Fruit fly (Drosophila melanogaster) whole organism, embryonic: ENCODE measurements around the gene CG14015.

Experiments
- Atf3 ChIP-seq: fragments of 200-800 bp; sonication (Bioruptor generic); optimal IDR thresholded peaks from 3 replicates; lab custom pipeline; 2016; ENCODE audit warnings: missing biosample characterization, missing genetic modification characterization
- Blimp-1 ChIP-seq: fragments of 200-800 bp; sonication (Bioruptor generic); optimal IDR thresholded peaks from 3 replicates; lab custom pipeline; 2018; ENCODE audit warnings: missing biosample characterization, missing genetic modification characterization, mild to moderate bottlenecking, moderate library complexity, missing genetic modification reagents
- CG11723 ChIP-seq: fragments of 200-800 bp; sonication (Bioruptor generic); optimal IDR thresholded peaks from 2 replicates; lab custom pipeline; 2017; ENCODE audit warnings: missing biosample characterization, mild to moderate bottlenecking, missing genetic modification characterization
- CG14014 ChIP-seq: fragments of 200-800 bp; sonication (Bioruptor generic); IDR thresholded peaks from 2 replicates; pipeline ENCODE4 v1.3.6; 2022; ENCODE audit warnings: missing biosample characterization, missing genetic modification characterization
- CG1647 ChIP-seq: fragments of 200-800 bp; sonication (Bioruptor generic); optimal IDR thresholded peaks from 3 replicates; lab custom pipeline; 2016; ENCODE audit warnings: missing biosample characterization, missing genetic modification characterization
- CG30403 ChIP-seq: fragments of 200-800 bp; sonication (Bioruptor generic); optimal IDR thresholded peaks from 3 replicates; lab custom pipeline; 2016; ENCODE audit warnings: missing biosample characterization, missing genetic modification characterization
- CG32772 ChIP-seq: fragments of 200-800 bp; sonication (Bioruptor generic); IDR thresholded peaks from 2 replicates; pipeline ENCODE4 v1.3.6; 2022; ENCODE audit warnings: missing biosample characterization, missing genetic modification characterization
- CG4360 ChIP-seq: fragments of 200-800 bp; sonication (Bioruptor generic); IDR thresholded peaks from 2 replicates; pipeline ENCODE4 v1.3.6; 2022; ENCODE audit warnings: missing biosample characterization, missing genetic modification characterization
- CG4730 ChIP-seq: fragments of 200-800 bp; sonication (Bioruptor generic); IDR thresholded peaks from 2 replicates; pipeline ENCODE4 v1.3.6; 2022; ENCODE audit warnings: missing biosample characterization, missing genetic modification characterization
- CG6791 ChIP-seq: fragments of 200-800 bp; sonication (Bioruptor generic); IDR thresholded peaks from 3 replicates; pipeline ENCODE4 v1.3.6; 2022; ENCODE audit warnings: missing biosample characterization, missing genetic modification characterization; ENCODE audit not compliant: partially characterized antibody
- CG7745 ChIP-seq: fragments of 200-800 bp; sonication (Bioruptor generic); optimal IDR thresholded peaks from 2 replicates; lab custom pipeline; 2018; ENCODE audit warnings: missing biosample characterization, mild to moderate bottlenecking, missing genetic modification characterization, moderate library complexity
- CG9932 ChIP-seq: fragments of 200-800 bp; sonication (Bioruptor generic); IDR thresholded peaks from 2 replicates; pipeline ENCODE4 v1.3.6; 2022; ENCODE audit warnings: missing biosample characterization, missing genetic modification characterization
- D19B ChIP-seq: fragments of 200-800 bp; sonication (Bioruptor generic); optimal IDR thresholded peaks from 2 replicates; lab custom pipeline; 2017; ENCODE audit warnings: missing biosample characterization, mild to moderate bottlenecking, missing genetic modification characterization
- Dek ChIP-seq: fragments of 200-800 bp; sonication (Bioruptor generic); optimal IDR thresholded peaks from 3 replicates; lab custom pipeline; 2019; ENCODE audit warnings: missing biosample characterization, mild to moderate bottlenecking, missing genetic modification characterization, moderate library complexity
- Dfd ChIP-seq, 2 experiments: fragments of >200 bp; optimal IDR thresholded peaks; 2 replicates each; lab custom pipeline; 2017; ENCODE audit warnings: missing biosample characterization in 2 of 2, missing genetic modification characterization in 2 of 2
- Dip2 ChIP-seq: fragments of 200-800 bp; sonication (Bioruptor generic); IDR thresholded peaks from 2 replicates; pipeline ENCODE4 v1.3.6; 2022; ENCODE audit warnings: missing biosample characterization, missing genetic modification characterization
- Ets65A ChIP-seq: fragments of 200-800 bp; sonication (Bioruptor generic); peaks from one replicate; lab custom pipeline; 2016; ENCODE audit warnings: missing biosample characterization, missing genetic modification characterization
- Kr ChIP-seq: fragments of 200-800 bp; sonication (Bioruptor generic); optimal IDR thresholded peaks from 2 replicates; lab custom pipeline; 2017; ENCODE audit warnings: missing biosample characterization, mild to moderate bottlenecking, missing genetic modification characterization
- Nf-YC ChIP-seq: fragments of 200-800 bp; optimal IDR thresholded peaks from 3 replicates; lab custom pipeline; 2019; ENCODE audit warnings: missing biosample characterization, mild to moderate bottlenecking, missing genetic modification characterization, moderate library complexity
- Ssrp ChIP-seq: fragments of 200-800 bp; sonication (Bioruptor generic); optimal IDR thresholded peaks from 2 replicates; lab custom pipeline; 2018; ENCODE audit warnings: missing biosample characterization, mild to moderate bottlenecking, missing genetic modification characterization, moderate library complexity
- chinmo ChIP-seq: fragments of 200-800 bp; sonication (Bioruptor generic); IDR thresholded peaks from 4 replicates; pipeline ENCODE4 v1.3.6; 2022; ENCODE audit warnings: missing biosample characterization, missing genetic modification characterization; ENCODE audit not compliant: partially characterized antibody
- ci ChIP-seq: fragments of 200-800 bp; sonication (Bioruptor generic); IDR thresholded peaks from 3 replicates; pipeline ENCODE4 v1.3.6; 2022; ENCODE audit warnings: missing biosample characterization, missing genetic modification characterization
- fd96Cb ChIP-seq: fragments of 200-800 bp; sonication (Bioruptor generic); optimal IDR thresholded peaks from 2 replicates; lab custom pipeline; 2018; ENCODE audit warnings: missing biosample characterization, mild to moderate bottlenecking, missing genetic modification characterization, moderate library complexity
- gsb-n ChIP-seq: fragments of 200-800 bp; sonication (Bioruptor generic); optimal IDR thresholded peaks from 3 replicates; lab custom pipeline; 2018; ENCODE audit warnings: missing biosample characterization, mild to moderate bottlenecking, missing genetic modification characterization
- luna ChIP-seq: fragments of 200-800 bp; sonication (Bioruptor generic); optimal IDR thresholded peaks from 2 replicates; lab custom pipeline; 2016; ENCODE audit warnings: missing biosample characterization, missing genetic modification characterization
- nerfin-1 ChIP-seq: fragments of 200-800 bp; sonication (Bioruptor generic); optimal IDR thresholded peaks from 3 replicates; lab custom pipeline; 2019; ENCODE audit warnings: missing biosample characterization, mild to moderate bottlenecking, missing genetic modification characterization, moderate library complexity
- nerfin-2 ChIP-seq: fragments of 200-800 bp; sonication (Bioruptor generic); IDR thresholded peaks from 2 replicates; pipeline ENCODE4 v1.3.6; 2022; ENCODE audit warnings: missing biosample characterization, missing genetic modification characterization; ENCODE audit not compliant: partially characterized antibody
- oc ChIP-seq: fragments of 200-800 bp; sonication (Bioruptor generic); optimal IDR thresholded peaks from 2 replicates; lab custom pipeline; 2018; ENCODE audit warnings: missing biosample characterization, mild to moderate bottlenecking, missing genetic modification characterization, moderate library complexity
- pan ChIP-seq, 4 experiments: fragments of >200 bp in 3 of 4; fragments of 200-800 bp in 1 of 4; sonication (Bioruptor generic) in 1 of 4; optimal IDR thresholded peaks in 3 of 4; IDR thresholded peaks in 1 of 4; 2 replicates each; pipeline versions ENCODE4 v1.3.6 to Lab custom; 2017 to 2022; ENCODE audit warnings: missing biosample characterization in 2 of 4, missing genetic modification characterization in 2 of 4, mixed read lengths in 1 of 4
- prd ChIP-seq, 3 experiments: fragments of >200 bp in 2 of 3; fragments of 200-800 bp in 1 of 3; sonication (Bioruptor generic) in 1 of 3; optimal IDR thresholded peaks in 2 of 3; IDR thresholded peaks in 1 of 3; 2 replicates in 2 of 3; 3 replicates in 1 of 3; pipeline versions ENCODE4 v1.3.6 to Lab custom; 2017 to 2022; ENCODE audit warnings: missing biosample characterization in 1 of 3, missing genetic modification characterization in 1 of 3
- pros ChIP-seq: fragments of 200-800 bp; sonication (Bioruptor generic); optimal IDR thresholded peaks from 3 replicates; lab custom pipeline; 2019; ENCODE audit warnings: missing biosample characterization, mild to moderate bottlenecking, missing genetic modification characterization, moderate library complexity
- seq ChIP-seq: fragments of 200-800 bp; sonication (Bioruptor generic); IDR thresholded peaks from 2 replicates; pipeline ENCODE4 v1.3.6; 2022; ENCODE audit warnings: missing biosample characterization, missing genetic modification characterization
- so ChIP-seq: fragments of 200-800 bp; sonication (Bioruptor generic); IDR thresholded peaks from 3 replicates; pipeline ENCODE4 v1.3.6; 2022; ENCODE audit warnings: missing biosample characterization, missing genetic modification characterization
- tgo ChIP-seq: fragments of 200-800 bp; sonication (Bioruptor generic); IDR thresholded peaks from 3 replicates; pipeline ENCODE4 v1.3.6; 2022; ENCODE audit warnings: missing biosample characterization, missing genetic modification characterization

Gene CG14015

DNA sequence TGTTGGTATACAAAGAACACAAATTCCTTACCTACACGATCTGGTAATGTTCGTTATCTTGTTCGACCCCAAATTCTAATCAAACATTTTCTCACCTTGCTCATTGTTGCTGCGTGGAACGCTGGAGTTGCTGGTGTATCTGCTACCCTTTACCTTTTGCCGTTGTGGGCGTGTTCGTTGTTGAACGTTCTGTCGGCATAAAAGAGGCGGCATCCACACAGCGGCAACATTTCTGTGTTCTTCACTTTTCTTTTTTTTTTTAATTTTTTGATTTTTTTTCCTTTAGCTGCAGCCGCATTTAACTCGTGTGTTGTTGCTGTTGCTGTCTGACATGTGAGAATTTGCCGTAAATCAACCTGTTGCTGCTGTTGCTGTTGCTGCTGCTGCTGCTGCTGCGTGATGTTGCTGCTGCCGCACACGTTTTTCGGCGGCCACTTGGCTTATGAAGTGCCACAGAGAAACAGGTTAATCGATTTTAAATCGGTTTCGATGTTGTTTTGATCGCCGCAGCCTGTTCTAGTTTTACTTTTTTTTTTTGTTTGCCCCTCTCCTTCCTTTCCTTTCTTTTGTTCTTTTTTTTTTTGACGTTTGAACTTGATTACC, 49.1 kb downstream of the CG14015 start (continued):
- peak; percentile 39; the same call in 1 of the 3 replicates for TF ChIP-seq CG6791 (GFP tag; lab: Robert Waterston, UW)
- peak; percentile 69 for TF ChIP-seq CG4360 (GFP tag; lab: Robert Waterston, UW)
- no peak for TF ChIP-seq CG1647
- TF ChIP-seq tgo (GFP tag; lab: Robert Waterston, UW), result no peak
- TF ChIP-seq pan (optimal IDR thresholded peaks at IDR 0.05; lab: Kevin White, UChicago), result no peak
- peak in 1 of 2 experiments; percentile 46 for TF ChIP-seq pan (GFP tag; optimal IDR thresholded peaks at IDR 0.05 in 1 of 2, IDR thresholded peaks at IDR 0.05 in 1 of 2)
- TF ChIP-seq CG11723 (GFP tag; lab: Kevin White, UChicago), result no peak
- TF ChIP-seq CG9932 (GFP tag; lab: Robert Waterston, UW), result no peak
- no peak for TF ChIP-seq Atf3
- TF ChIP-seq chinmo (GFP tag; lab: Robert Waterston, UW), result 0 out of 4 replicates have a peak, but pooled peaks have one; percentile 15
- no peak for TF ChIP-seq prd (optimal IDR thresholded peaks at IDR 0.05; lab: Kevin White, UChicago)
- TF ChIP-seq prd (GFP tag; IDR thresholded peaks at IDR 0.05; lab: Robert Waterston, UW), result peak; percentile 42; the same call in 2 of the 3 replicates
- TF ChIP-seq ci (GFP tag; lab: Robert Waterston, UW), result no peak
- no peak for TF ChIP-seq fd96Cb (tag; lab: Kevin White, UChicago)
- peak; percentile 54 for TF ChIP-seq D19B (GFP tag; lab: Kevin White, UChicago)
- TF ChIP-seq CG14014 (GFP tag; lab: Robert Waterston, UW), result no peak
- TF ChIP-seq Blimp-1 (GFP tag; lab: Kevin White, UChicago), result peak; percentile 17
- no peak for TF ChIP-seq Dip2 (GFP tag; lab: Robert Waterston, UW)
- TF ChIP-seq luna (GFP tag; lab: Kevin White, UChicago), result no peak
- peak; percentile 78 for TF ChIP-seq CG32772 (GFP tag; lab: Robert Waterston, UW)
- TF ChIP-seq Dfd (GFP tag; optimal IDR thresholded peaks at IDR 0.05; lab: Kevin White, UChicago), result peak in 1 of 2 experiments; percentile 34
- TF ChIP-seq, all 482 proteins: peak for 22

DNA sequence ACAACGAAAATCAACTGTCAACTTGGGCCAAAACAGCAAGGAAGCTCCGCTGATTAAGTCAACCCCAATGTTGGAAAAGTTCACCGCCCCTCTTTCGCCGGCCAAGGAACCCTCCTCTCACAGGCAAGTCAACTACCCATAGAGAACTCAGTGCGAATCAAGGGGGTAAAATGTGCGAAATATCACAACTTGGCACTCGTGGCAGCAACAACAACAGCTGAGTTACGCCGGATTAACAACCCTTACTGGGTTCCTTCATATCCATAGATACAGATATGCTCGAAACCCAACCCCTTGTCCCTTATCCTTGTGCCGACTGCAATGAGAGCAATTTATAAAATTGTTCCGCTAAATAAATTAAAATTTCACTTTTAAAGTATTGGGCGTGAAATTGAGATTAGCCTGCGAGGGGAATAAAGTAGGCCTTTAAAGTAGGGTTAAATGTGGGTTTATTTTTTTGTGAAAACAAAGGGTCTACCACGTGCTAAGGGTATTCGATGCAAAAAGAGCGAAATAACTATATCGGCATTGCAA, 49.8 kb downstream of the CG14015 start:
- TF ChIP-seq CG7745 (tag; lab: Kevin White, UChicago), result peak; percentile 19
- no peak for TF ChIP-seq CG30403 (GFP tag; lab: Kevin White, UChicago)
- TF ChIP-seq gsb-n (tag; lab: Kevin White, UChicago), result peak; percentile 96
- peak; percentile 87 for TF ChIP-seq CG4360 (GFP tag; lab: Robert Waterston, UW)
- TF ChIP-seq CG4730 (GFP tag; lab: Robert Waterston, UW), result no peak
- peak; percentile 56 for TF ChIP-seq seq (GFP tag; lab: Robert Waterston, UW)
- TF ChIP-seq pros, result peak; percentile 88
- no peak for TF ChIP-seq Dek (tag; lab: Kevin White, UChicago)
- TF ChIP-seq Ssrp, result no peak
- peak; percentile 32 for TF ChIP-seq oc
- TF ChIP-seq Ets65A (GFP tag; lab: Kevin White, UChicago), result peak; percentile 34
- no peak for TF ChIP-seq nerfin-2 (GFP tag; lab: Robert Waterston, UW)
- TF ChIP-seq so (GFP tag; lab: Robert Waterston, UW), result no peak
- peak; percentile 74 for TF ChIP-seq nerfin-1
- peak; percentile 16 for TF ChIP-seq Nf-YC (tag; lab: Kevin White, UChicago)
- TF ChIP-seq Kr, result peak; percentile 31
